Worm (Caenorhabditis elegans): ENCODE results near the gene K08D8.2.

The K08D8.2 gene

DNA sequence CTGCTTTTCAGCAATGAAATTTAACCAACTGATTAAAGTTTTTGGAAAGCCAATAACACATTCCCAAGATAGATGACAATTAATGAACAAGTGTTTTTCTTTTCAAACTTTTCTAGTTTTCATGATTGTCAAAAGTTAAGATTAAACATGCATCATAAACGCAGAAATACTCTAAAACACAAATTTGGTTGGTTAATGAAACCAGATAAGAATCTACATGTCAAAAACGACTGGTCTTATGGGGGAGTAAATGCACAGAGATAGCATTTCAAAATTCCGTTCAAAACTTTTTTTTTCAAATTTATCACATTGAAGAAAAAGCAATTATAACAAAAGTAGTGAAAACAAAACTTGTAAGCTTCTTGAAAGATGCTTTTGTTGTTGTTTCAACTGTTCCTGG, 827 bp downstream of the K08D8.2 start:
- TF ChIP-seq nhr-28 (tag; optimal IDR thresholded peaks at IDR 0.05) (peak; percentile 38), daf-16 (GFP tag; optimal IDR thresholded peaks at IDR 0.05) (no peak), daf-16 (tag; optimal IDR thresholded peaks at IDR 0.05) (peak; percentile 25), ctbp-1 (GFP tag; IDR thresholded peaks at IDR 0.05) (no peak), dve-1 (tag; optimal IDR thresholded peaks at IDR 0.05; ENCODE audit: insufficient read depth) (peak; percentile 44), F49E8.2 (tag; optimal IDR thresholded peaks at IDR 0.05; ENCODE audit: borderline replicate concordance) (no peak), dmd-6 (GFP tag; IDR thresholded peaks at IDR 0.05) (peak; percentile 12; the same call in 1 of the 2 replicates), ztf-7 (tag; optimal IDR thresholded peaks at IDR 0.05) (no peak), pqm-1 (tag; optimal IDR thresholded peaks at IDR 0.05) (peak; percentile 71)

DNA sequence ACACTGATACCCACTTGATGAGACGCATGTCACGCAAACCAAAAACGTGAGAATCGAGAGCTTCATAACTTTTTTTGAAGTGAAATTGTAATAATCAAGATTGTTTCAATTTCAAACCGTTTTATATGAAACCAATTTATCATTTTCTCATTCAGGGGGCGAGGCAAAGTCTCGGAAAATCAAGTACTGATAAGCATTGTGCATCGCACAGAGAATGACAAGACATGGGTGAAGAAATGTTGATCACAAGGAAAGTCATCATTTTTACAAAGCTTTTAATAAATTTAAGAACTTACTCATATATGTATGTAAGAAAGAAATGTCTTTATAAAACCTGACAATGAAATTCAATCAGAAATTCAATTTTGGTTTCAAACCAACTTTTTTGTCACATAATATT, 3.7 kb downstream of the K08D8.2 start, which contains the start of gene K08D8.3:
Gene K08D8.3 (minus strand): TSS at position 131 of the 400 bp plus-strand sequence.
- TF ChIP-seq zip-11 (GFP tag; IDR thresholded peaks at IDR 0.05) (no peak), set-16 (GFP tag; IDR thresholded peaks at IDR 0.05) (no peak), Y105C5A.15 (GFP tag; IDR thresholded peaks at IDR 0.05) (no peak), Y75B8A.6 (GFP tag; IDR thresholded peaks at IDR 0.05) (no peak), duxl-1 (tag; optimal IDR thresholded peaks at IDR 0.05; ENCODE audit: poor library complexity) (no peak), cey-2 (tag; optimal IDR thresholded peaks at IDR 0.05; ENCODE audit: borderline replicate concordance, insufficient read depth) (no peak), nhr-28 (tag; optimal IDR thresholded peaks at IDR 0.05) (peak; percentile 63), mep-1 (tag; optimal IDR thresholded peaks at IDR 0.05) (no peak), fos-1 (tag; optimal IDR thresholded peaks at IDR 0.05) (no peak), lim-7 (GFP tag; IDR thresholded peaks at IDR 0.05) (no peak), mdt-29 (GFP tag; IDR thresholded peaks at IDR 0.05) (no peak), F49E8.2 (tag; optimal IDR thresholded peaks at IDR 0.05; ENCODE audit: borderline replicate concordance) (no peak), hlh-30 (tag; optimal IDR thresholded peaks at IDR 0.05; ENCODE audit: insufficient read depth) (peak; percentile 34), vab-7 (GFP tag; IDR thresholded peaks at IDR 0.05) (no peak), dve-1 (tag; optimal IDR thresholded peaks at IDR 0.05; ENCODE audit: insufficient read depth) (peak; percentile 50), hmg-1.1 (GFP tag; IDR thresholded peaks at IDR 0.05) (no peak), hlh-11 (tag; optimal IDR thresholded peaks at IDR 0.05) (peak; percentile 41), daf-16 (GFP tag; optimal IDR thresholded peaks at IDR 0.05) (no peak), daf-16 (tag; optimal IDR thresholded peaks at IDR 0.05) (peak; percentile 78), lin-38 (GFP tag; IDR thresholded peaks at IDR 0.05) (no peak), dmd-6 (GFP tag; IDR thresholded peaks at IDR 0.05) (peak; percentile 82), snpc-4 (tag; optimal IDR thresholded peaks at IDR 0.05) (no peak), nhr-77 (tag; optimal IDR thresholded peaks at IDR 0.05) (peak; percentile 36), attf-4 (tag; optimal IDR thresholded peaks at IDR 0.05) (no peak), lin-15B (tag; optimal IDR thresholded peaks at IDR 0.05) (no peak), ceh-82 (tag; optimal IDR thresholded peaks at IDR 0.05) (no peak), pqm-1 (tag; optimal IDR thresholded peaks at IDR 0.05) (peak; percentile 92), nhr-48 (tag; optimal IDR thresholded peaks at IDR 0.05) (no peak), ces-1 (GFP tag; optimal IDR thresholded peaks at IDR 0.05) (no peak), F44E2.7 (GFP tag; IDR thresholded peaks at IDR 0.05) (no peak), tag-97 (GFP tag; IDR thresholded peaks at IDR 0.05) (no peak)

DNA sequence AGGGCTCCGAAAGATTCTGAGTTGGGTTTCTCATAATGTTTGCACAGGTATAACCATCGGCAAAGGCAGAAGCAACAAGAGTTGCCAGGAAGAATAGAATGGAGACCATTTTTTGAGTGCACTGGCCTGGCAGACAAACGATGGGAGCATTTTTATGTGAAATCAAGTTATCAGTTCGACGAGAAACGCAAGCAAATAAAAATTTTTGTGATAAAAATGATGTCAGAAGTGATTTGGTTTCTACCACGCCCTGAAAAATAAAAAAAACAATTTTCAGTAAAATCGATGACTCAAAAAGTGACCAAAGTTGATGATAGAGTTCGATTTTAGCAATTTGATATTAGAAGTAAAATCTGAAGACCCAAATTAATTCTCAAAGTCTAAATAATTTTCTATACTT, 7.0 kb downstream of the K08D8.2 start, which contains the start of gene K08D8.4:
Gene K08D8.4 (minus strand): TSS at position 128 of the 400 bp plus-strand sequence.
- no peak for TF ChIP-seq zag-1 (tag; optimal IDR thresholded peaks at IDR 0.05)
- peak; percentile 70 for TF ChIP-seq pqm-1 (tag; optimal IDR thresholded peaks at IDR 0.05)
- no peak for TF ChIP-seq nhr-102 (tag; optimal IDR thresholded peaks at IDR 0.05)
- TF ChIP-seq spr-1 (tag; optimal IDR thresholded peaks at IDR 0.05): no peak
- TF ChIP-seq nhr-237 (tag; optimal IDR thresholded peaks at IDR 0.05): no peak
- TF ChIP-seq ama-1 (optimal IDR thresholded peaks at IDR 0.05): no peak
- TF ChIP-seq nhr-28 (tag; optimal IDR thresholded peaks at IDR 0.05): peak; percentile 32
- no peak for TF ChIP-seq gei-8 (GFP tag; optimal IDR thresholded peaks at IDR 0.05)
- TF ChIP-seq spr-3 (GFP tag; optimal IDR thresholded peaks at IDR 0.05): no peak
- TF ChIP-seq zfp-2 (tag; optimal IDR thresholded peaks at IDR 0.05): no peak
- TF ChIP-seq attf-4 (tag; optimal IDR thresholded peaks at IDR 0.05): no peak
- TF ChIP-seq daf-16 (GFP tag; optimal IDR thresholded peaks at IDR 0.05): no peak
- TF ChIP-seq daf-16 (tag; optimal IDR thresholded peaks at IDR 0.05): peak; percentile 16
- TF ChIP-seq tra-1 (GFP tag; IDR thresholded peaks at IDR 0.05): no peak
- no peak for TF ChIP-seq madf-5 (GFP tag; IDR thresholded peaks at IDR 0.05)
- no peak for TF ChIP-seq fos-1 (tag; optimal IDR thresholded peaks at IDR 0.05)
- peak; percentile 15 for TF ChIP-seq dve-1 (tag; optimal IDR thresholded peaks at IDR 0.05; ENCODE audit: insufficient read depth)
- TF ChIP-seq hlh-11 (tag; optimal IDR thresholded peaks at IDR 0.05): peak; percentile 22
- TF ChIP-seq dmd-6 (GFP tag; IDR thresholded peaks at IDR 0.05): peak; percentile 78
- TF ChIP-seq hlh-30 (tag; optimal IDR thresholded peaks at IDR 0.05; ENCODE audit: insufficient read depth): no peak
- no peak for TF ChIP-seq F10B5.3 (tag; optimal IDR thresholded peaks at IDR 0.05)
